Worm (Caenorhabditis elegans): Measurements from ENCODE around the gene T19H5.6.

ce11 chrII:9491045-9491444 is 21.0 kb upstream of the T19H5.6 start:
- TF ChIP-seq pes-1 (GFP tag; IDR thresholded peaks at IDR 0.05) (no peak), ama-1 (optimal IDR thresholded peaks at IDR 0.05) (no peak), flt-1 (GFP tag; IDR thresholded peaks at IDR 0.05) (no peak)

All from whole organism, early embryonic.